Worm (Caenorhabditis elegans): ENCODE results near the gene pat-3.

pat-3 gene

ce11 chrIII:3862918-3863385 is 51.0 kb downstream of the pat-3 start, which contains the start of gene brc-1 (continued):
- TF ChIP-seq athp-1 (tag; optimal IDR thresholded peaks at IDR 0.05) (peak; percentile 42), lir-1 (GFP tag; conservative IDR thresholded peaks at IDR 0.05) (peak; percentile 53; the same call in 1 of the 2 replicates), Y95B8A.8 (GFP tag; IDR thresholded peaks at IDR 0.05) (no peak), ama-1 (optimal IDR thresholded peaks at IDR 0.05) (peak; percentile 93), ama-1 (GFP tag; optimal IDR thresholded peaks at IDR 0.05) (peak in 1 of 2 experiments; percentile 15), nhr-80 (tag; optimal IDR thresholded peaks at IDR 0.05) (peak; percentile 68), dpl-1 (GFP tag; optimal IDR thresholded peaks at IDR 0.05) (peak; percentile 71), hlh-26 (GFP tag; conservative IDR thresholded peaks at IDR 0.05) (no peak), B0035.1 (tag; optimal IDR thresholded peaks at IDR 0.05) (no peak), lsl-1 (GFP tag; optimal IDR thresholded peaks at IDR 0.05) (peak; percentile 1), F23B12.7 (tag; optimal IDR thresholded peaks at IDR 0.05; ENCODE audit: insufficient read depth) (peak; percentile 77), die-1 (tag; optimal IDR thresholded peaks at IDR 0.05) (no peak), mcd-1 (GFP tag; IDR thresholded peaks at IDR 0.05) (peak; percentile 97), nhr-90 (tag; optimal IDR thresholded peaks at IDR 0.05) (peak; percentile 46), lin-54 (GFP tag; optimal IDR thresholded peaks at IDR 0.05) (peak; percentile 91), egl-18 (GFP tag; IDR thresholded peaks at IDR 0.05) (no peak), F57A8.1 (GFP tag; optimal IDR thresholded peaks at IDR 0.05) (no peak), ceh-27 (GFP tag; optimal IDR thresholded peaks at IDR 0.05) (peak; percentile 71), ZK185.1 (tag; optimal IDR thresholded peaks at IDR 0.05; ENCODE audit: poor library complexity, severe bottlenecking) (peak; percentile 77), ztf-18 (tag; optimal IDR thresholded peaks at IDR 0.05) (peak; percentile 46), madf-3 (GFP tag; IDR thresholded peaks at IDR 0.05) (0 out of 2 replicates have a peak, but pooled peaks have one; percentile 45), lin-40 (tag; optimal IDR thresholded peaks at IDR 0.05) (peak; percentile 75), nfya-1 (tag; optimal IDR thresholded peaks at IDR 0.05; ENCODE audit: borderline replicate concordance, insufficient read depth) (no peak), zim-3 (tag; optimal IDR thresholded peaks at IDR 0.05) (no peak), mxl-1 (tag; optimal IDR thresholded peaks at IDR 0.05) (no peak), Y53G8AR.9 (GFP tag; conservative IDR thresholded peaks at IDR 0.05) (peak; percentile 79), somi-1 (GFP tag; optimal IDR thresholded peaks at IDR 0.05) (peak; percentile 41), rpc-1 (optimal IDR thresholded peaks at IDR 0.05) (no peak), rpc-1 (tag; optimal IDR thresholded peaks at IDR 0.05) (no peak), him-1 (tag; optimal IDR thresholded peaks at IDR 0.05) (no peak), C17E4.6 (GFP tag; IDR thresholded peaks at IDR 0.05) (no peak), pbrm-1 (GFP tag; IDR thresholded peaks at IDR 0.05) (peak; percentile 64; the same call in 1 of the 2 replicates), attf-3 (GFP tag; conservative IDR thresholded peaks at IDR 0.05) (no peak), ztf-25 (GFP tag; IDR thresholded peaks at IDR 0.05) (no peak), dox-1 (GFP tag; IDR thresholded peaks at IDR 0.05) (peak; percentile 84), madf-6 (GFP tag; IDR thresholded peaks at IDR 0.05) (peak; percentile 23; the same call in 1 of the 2 replicates), snpc-4 (GFP tag; optimal IDR thresholded peaks at IDR 0.05) (no peak), snpc-4 (tag; optimal IDR thresholded peaks at IDR 0.05) (peak in 3 of 4 experiments; percentile 27 to 57 (median 57)), ztf-26 (tag; optimal IDR thresholded peaks at IDR 0.05) (peak; percentile 87), akir-1 (GFP tag; optimal IDR thresholded peaks at IDR 0.05) (no peak), madf-8 (GFP tag; conservative IDR thresholded peaks at IDR 0.05) (no peak), Y53F4B.3 (GFP tag; IDR thresholded peaks at IDR 0.05) (no peak), attf-6 (GFP tag; IDR thresholded peaks at IDR 0.05) (no peak), nfyb-1 (GFP tag; IDR thresholded peaks at IDR 0.05) (peak; percentile 68), ekl-4 (GFP tag; IDR thresholded peaks at IDR 0.05) (no peak; the same call in 1 of the 2 replicates), K12H6.12 (tag; optimal IDR thresholded peaks at IDR 0.05) (peak; percentile 90), F55B11.4 (tag; optimal IDR thresholded peaks at IDR 0.05; ENCODE audit: borderline replicate concordance, insufficient read depth) (no peak), bed-1 (GFP tag; IDR thresholded peaks at IDR 0.05) (no peak), lag-1 (GFP tag; IDR thresholded peaks at IDR 0.05) (no peak)

All from whole organism, young adult.